Fruit fly (Drosophila melanogaster) whole organism, embryonic: ENCODE data around the gene fzo.

Experiments
- Atf3 ChIP-seq: fragments of 200-800 bp; sonication (Bioruptor generic); optimal IDR thresholded peaks from 3 replicates; lab custom pipeline; 2016; ENCODE audit warnings: missing biosample characterization, missing genetic modification characterization
- Atf6 ChIP-seq: fragments of 200-800 bp; sonication (Bioruptor generic); IDR thresholded peaks from 2 replicates; pipeline ENCODE4 v1.3.6; 2022; ENCODE audit warnings: missing biosample characterization, missing genetic modification characterization
- Awh ChIP-seq: fragments of 200-800 bp; sonication (Bioruptor generic); IDR thresholded peaks from 2 replicates; pipeline ENCODE4, ENCODE4 v1.3.6; 2022; ENCODE audit warnings: missing biosample characterization, missing genetic modification characterization
- CG10209 ChIP-seq: fragments of 200-800 bp; sonication (Bioruptor generic); optimal IDR thresholded peaks from 3 replicates; lab custom pipeline; 2017; ENCODE audit warnings: missing biosample characterization, mild to moderate bottlenecking, missing genetic modification characterization, missing genetic modification reagents
- CG10565 ChIP-seq: fragments of 200-800 bp; sonication (Bioruptor generic); optimal IDR thresholded peaks from 3 replicates; lab custom pipeline; 2016; ENCODE audit warnings: missing biosample characterization, mild to moderate bottlenecking, missing genetic modification characterization
- CG10979 ChIP-seq: fragments of 200-800 bp; sonication (Bioruptor generic); optimal IDR thresholded peaks from 2 replicates; lab custom pipeline; 2018; ENCODE audit warnings: missing biosample characterization, mild to moderate bottlenecking, missing genetic modification characterization, moderate library complexity
- CG11723 ChIP-seq: fragments of 200-800 bp; sonication (Bioruptor generic); optimal IDR thresholded peaks from 2 replicates; lab custom pipeline; 2017; ENCODE audit warnings: missing biosample characterization, mild to moderate bottlenecking, missing genetic modification characterization
- CG12236 ChIP-seq: fragments of 200-800 bp; sonication (Bioruptor generic); optimal IDR thresholded peaks from 2 replicates; lab custom pipeline; 2016; ENCODE audit warnings: missing biosample characterization, missing genetic modification characterization
- CG14667 ChIP-seq: fragments of 200-800 bp; sonication (Bioruptor generic); IDR thresholded peaks from 2 replicates; pipeline ENCODE4 v1.3.6; 2022; ENCODE audit warnings: missing biosample characterization, missing genetic modification characterization
- CG17359 ChIP-seq: fragments of 200-800 bp; sonication (Bioruptor generic); optimal IDR thresholded peaks from 3 replicates; lab custom pipeline; 2018; ENCODE audit warnings: missing biosample characterization, mild to moderate bottlenecking, missing genetic modification characterization, moderate library complexity
- CG1832 ChIP-seq: fragments of 200-800 bp; sonication (Bioruptor generic); optimal IDR thresholded peaks from 2 replicates; lab custom pipeline; 2017; ENCODE audit warnings: missing biosample characterization, mild to moderate bottlenecking, missing genetic modification characterization, inconsistent platforms
- CG18476 ChIP-seq: fragments of 200-800 bp; sonication (Bioruptor generic); optimal IDR thresholded peaks from 2 replicates; lab custom pipeline; 2016; ENCODE audit warnings: missing biosample characterization, mild to moderate bottlenecking, missing genetic modification characterization
- CG3163 ChIP-seq: fragments of 200-800 bp; sonication (Bioruptor generic); optimal IDR thresholded peaks from 3 replicates; lab custom pipeline; 2016; ENCODE audit warnings: missing biosample characterization, missing genetic modification characterization
- CG34422 ChIP-seq: fragments of 200-800 bp; sonication (Bioruptor generic); IDR thresholded peaks from 3 replicates; pipeline ENCODE4 v1.3.6; 2022; ENCODE audit warnings: missing biosample characterization, missing genetic modification characterization
- CG3838 ChIP-seq: fragments of 200-800 bp; sonication (Bioruptor generic); optimal IDR thresholded peaks from 3 replicates; lab custom pipeline; 2016; ENCODE audit warnings: missing biosample characterization, missing genetic modification characterization
- CG43689 ChIP-seq: fragments of 200-800 bp; sonication (Bioruptor generic); IDR thresholded peaks from 2 replicates; pipeline ENCODE4 v1.3.6; 2022; ENCODE audit warnings: missing biosample characterization, missing genetic modification characterization
- CG4854 ChIP-seq: fragments of 200-800 bp; sonication (Bioruptor generic); optimal IDR thresholded peaks from 2 replicates; lab custom pipeline; 2016; ENCODE audit warnings: missing biosample characterization, missing genetic modification characterization, inconsistent platforms
- CG6791 ChIP-seq: fragments of 200-800 bp; sonication (Bioruptor generic); IDR thresholded peaks from 3 replicates; pipeline ENCODE4 v1.3.6; 2022; ENCODE audit warnings: missing biosample characterization, missing genetic modification characterization; ENCODE audit not compliant: partially characterized antibody
- CG8924 ChIP-seq: fragments of 200-800 bp; optimal IDR thresholded peaks from 3 replicates; lab custom pipeline; 2019; ENCODE audit warnings: missing biosample characterization, mild to moderate bottlenecking, missing genetic modification characterization, moderate library complexity
- CG9727 ChIP-seq: fragments of 200-800 bp; sonication (Bioruptor generic); optimal IDR thresholded peaks from 3 replicates; lab custom pipeline; 2017; ENCODE audit warnings: missing biosample characterization, mild to moderate bottlenecking, missing genetic modification characterization
- Chrac-16 ChIP-seq: fragments of 200-800 bp; sonication (Bioruptor generic); optimal IDR thresholded peaks from 3 replicates; lab custom pipeline; 2016; ENCODE audit warnings: missing biosample characterization, missing genetic modification characterization
- Dbx ChIP-seq: fragments of 200-800 bp; sonication (Bioruptor generic); IDR thresholded peaks from 3 replicates; pipeline ENCODE4 v1.3.6; 2022; ENCODE audit warnings: missing biosample characterization, missing genetic modification characterization
- Dip2 ChIP-seq: fragments of 200-800 bp; sonication (Bioruptor generic); IDR thresholded peaks from 2 replicates; pipeline ENCODE4 v1.3.6; 2022; ENCODE audit warnings: missing biosample characterization, missing genetic modification characterization
- Doc3 ChIP-seq: fragments of 200-800 bp; sonication (Bioruptor generic); IDR thresholded peaks from 3 replicates; pipeline ENCODE4 v1.3.6; 2022; ENCODE audit warnings: missing biosample characterization, missing genetic modification characterization; ENCODE audit not compliant: partially characterized antibody
- Fer2 ChIP-seq: fragments of 200-800 bp; sonication (Bioruptor generic); optimal IDR thresholded peaks from 2 replicates; lab custom pipeline; 2018; ENCODE audit warnings: missing biosample characterization, mild to moderate bottlenecking, missing genetic modification characterization, moderate library complexity
- Lim3 ChIP-seq: fragments of 200-800 bp; sonication (Bioruptor generic); IDR thresholded peaks from 2 replicates; pipeline ENCODE4 v1.3.6; 2022; ENCODE audit warnings: missing biosample characterization, missing genetic modification characterization
- MTF-1 ChIP-seq: fragments of 200-800 bp; sonication (Bioruptor generic); optimal IDR thresholded peaks from 2 replicates; lab custom pipeline; 2018; ENCODE audit warnings: missing biosample characterization, mild to moderate bottlenecking, missing genetic modification characterization, borderline replicate concordance
- Mad ChIP-seq: fragments of 200-800 bp; sonication (Bioruptor generic); optimal IDR thresholded peaks from 2 replicates; lab custom pipeline; 2016; ENCODE audit warnings: missing biosample characterization, missing genetic modification characterization
- Max ChIP-seq: fragments of 200-800 bp; sonication (Bioruptor generic); optimal IDR thresholded peaks from 2 replicates; lab custom pipeline; 2016; ENCODE audit warnings: missing biosample characterization, mild to moderate bottlenecking, missing genetic modification characterization
- Neu2 ChIP-seq: fragments of 200-800 bp; sonication (Bioruptor generic); optimal IDR thresholded peaks from 3 replicates; lab custom pipeline; 2016; ENCODE audit warnings: missing biosample characterization, missing genetic modification characterization, borderline replicate concordance
- Opbp ChIP-seq: fragments of 200-800 bp; sonication (Bioruptor generic); IDR thresholded peaks from 3 replicates; pipeline ENCODE4 v1.3.6; 2022; ENCODE audit warnings: missing biosample characterization, missing genetic modification characterization; ENCODE audit not compliant: partially characterized antibody
- aop ChIP-seq: fragments of 200-800 bp; sonication (Bioruptor generic); IDR thresholded peaks from 2 replicates; pipeline ENCODE4 v1.3.6; 2022; ENCODE audit warnings: missing biosample characterization, missing genetic modification characterization
- cg ChIP-seq: fragments of 200-800 bp; sonication (Bioruptor generic); optimal IDR thresholded peaks from 3 replicates; lab custom pipeline; 2019; ENCODE audit warnings: missing biosample characterization, mild to moderate bottlenecking, missing genetic modification characterization, moderate library complexity
- chif ChIP-seq, 2 experiments: fragments of 200-800 bp; sonication (Bioruptor generic); optimal IDR thresholded peaks; 3 replicates each; lab custom pipeline; 2016; ENCODE audit warnings: missing biosample characterization in 2 of 2, missing genetic modification characterization in 2 of 2
- crc ChIP-seq: fragments of 200-800 bp; sonication (Bioruptor generic); optimal IDR thresholded peaks from 2 replicates; lab custom pipeline; 2016; ENCODE audit warnings: missing biosample characterization, missing genetic modification characterization
- croc ChIP-seq: fragments of 200-800 bp; sonication (Bioruptor generic); conservative IDR thresholded peaks from 3 replicates; pipeline ENCODE4 v1.3.6; 2022; ENCODE audit warnings: missing biosample characterization, missing genetic modification characterization
- dimm ChIP-seq: fragments of 200-800 bp; sonication (Bioruptor generic); IDR thresholded peaks from 2 replicates; pipeline ENCODE4 v1.3.6; 2022; ENCODE audit warnings: missing biosample characterization, missing genetic modification characterization
- dysf ChIP-seq: fragments of 200-800 bp; sonication (Bioruptor generic); IDR thresholded peaks from 3 replicates; pipeline ENCODE4 v1.3.6; 2022; ENCODE audit warnings: missing biosample characterization, missing genetic modification characterization
- ken ChIP-seq: fragments of 200-800 bp; sonication (Bioruptor generic); IDR thresholded peaks from 3 replicates; pipeline ENCODE4 v1.3.6; 2022; ENCODE audit warnings: missing biosample characterization, missing genetic modification characterization
- kni ChIP-seq: fragments of 200-800 bp; sonication (Bioruptor generic); optimal IDR thresholded peaks from 3 replicates; lab custom pipeline; 2017; ENCODE audit warnings: mild to moderate bottlenecking, missing biosample characterization, missing genetic modification reagents, missing genetic modification characterization
- pho ChIP-seq: fragments of 200-800 bp; sonication (Bioruptor generic); optimal IDR thresholded peaks from 2 replicates; lab custom pipeline; 2016; ENCODE audit warnings: missing biosample characterization, missing genetic modification characterization
- run ChIP-seq: fragments of 200-800 bp; sonication (Bioruptor generic); optimal IDR thresholded peaks from 3 replicates; lab custom pipeline; 2018; ENCODE audit warnings: missing biosample characterization, mild to moderate bottlenecking, missing genetic modification characterization
- sd ChIP-seq: fragments of 200-800 bp; sonication (Bioruptor generic); optimal IDR thresholded peaks from 3 replicates; lab custom pipeline; 2018; ENCODE audit warnings: missing biosample characterization, mild to moderate bottlenecking, missing genetic modification characterization, moderate library complexity
- sisA ChIP-seq: fragments of 200-800 bp; sonication (Bioruptor generic); IDR thresholded peaks from 2 replicates; pipeline ENCODE4 v1.3.6; 2022; ENCODE audit warnings: missing biosample characterization, missing genetic modification characterization
- slbo ChIP-seq: fragments of 200-800 bp; sonication (Bioruptor generic); IDR thresholded peaks from 2 replicates; pipeline ENCODE4 v1.3.6; 2022; ENCODE audit warnings: missing biosample characterization, missing genetic modification characterization
- sob ChIP-seq: fragments of 200-800 bp; sonication (Bioruptor generic); IDR thresholded peaks from 2 replicates; pipeline ENCODE4 v1.3.6; 2022; ENCODE audit warnings: missing biosample characterization, missing genetic modification characterization
- sr ChIP-seq: fragments of 200-800 bp; sonication (Bioruptor generic); IDR thresholded peaks from 3 replicates; pipeline ENCODE4 v1.3.6; 2022; ENCODE audit warnings: missing biosample characterization, missing genetic modification characterization
- sug ChIP-seq: fragments of 200-800 bp; optimal IDR thresholded peaks from 2 replicates; lab custom pipeline; 2019; ENCODE audit warnings: missing biosample characterization, mild to moderate bottlenecking, missing genetic modification characterization, moderate library complexity
- toy ChIP-seq: fragments of 200-800 bp; sonication (Bioruptor generic); IDR thresholded peaks from 2 replicates; pipeline ENCODE4 v1.3.6; 2022; ENCODE audit warnings: missing biosample characterization, missing genetic modification characterization
- twi ChIP-seq: fragments of 200-800 bp; optimal IDR thresholded peaks from 2 replicates; lab custom pipeline; 2019; ENCODE audit warnings: missing biosample characterization, mild to moderate bottlenecking, missing genetic modification characterization, moderate library complexity
- zen ChIP-seq: fragments of 200-800 bp; sonication (Bioruptor generic); optimal IDR thresholded peaks from 3 replicates; lab custom pipeline; 2018; ENCODE audit warnings: missing biosample characterization, mild to moderate bottlenecking, missing genetic modification characterization, moderate library complexity

Gene fzo

dm6 chr3R:23175376-23175775 lies 28.5 kb downstream of the fzo start (continued):
- TF ChIP-seq CG1832 (GFP tag; lab: Kevin White, UChicago) (peak; percentile 50), toy (GFP tag; lab: Robert Waterston, UW) (peak; percentile 51; the same call in 1 of the 2 replicates), dimm (GFP tag; lab: Robert Waterston, UW) (peak; percentile 79), CG10979 (peak; percentile 94), Doc3 (GFP tag; lab: Robert Waterston, UW) (no peak), CG11723 (GFP tag; lab: Kevin White, UChicago) (peak; percentile 66), sr (peak; percentile 66), CG12236 (GFP tag; lab: Kevin White, UChicago) (peak; percentile 87), run (tag; lab: Kevin White, UChicago) (peak; percentile 82), CG17359 (tag; lab: Kevin White, UChicago) (peak; percentile 95), CG3838 (GFP tag; lab: Kevin White, UChicago) (peak; percentile 41), CG14667 (GFP tag; lab: Robert Waterston, UW) (peak; percentile 86), sob (peak; percentile 87), sd (peak; percentile 56), pho (GFP tag; lab: Kevin White, UChicago) (peak; percentile 62), Dip2 (no peak), MTF-1 (GFP tag; lab: Kevin White, UChicago) (peak; percentile 79), Atf3 (GFP tag; lab: Kevin White, UChicago) (peak; percentile 85), sisA (GFP tag; lab: Robert Waterston, UW) (peak; percentile 92), Lim3 (GFP tag; lab: Robert Waterston, UW) (peak; percentile 73), CG34422 (GFP tag; lab: Robert Waterston, UW) (peak; percentile 89), chif (GFP tag; optimal IDR thresholded peaks at IDR 0.05; lab: Kevin White, UChicago) (peak; percentile 94), CG43689 (GFP tag; lab: Robert Waterston, UW) (peak; percentile 79), Opbp (GFP tag; lab: Robert Waterston, UW) (no peak), ken (GFP tag; lab: Robert Waterston, UW) (peak; percentile 87), zen (peak; percentile 81), CG9727 (GFP tag; lab: Kevin White, UChicago) (peak; percentile 90), Max (GFP tag; lab: Kevin White, UChicago) (peak; percentile 86), Awh (GFP tag; lab: Robert Waterston, UW) (peak; percentile 89), Dbx (peak; percentile 66; the same call in 2 of the 3 replicates), cg (GFP tag; lab: Kevin White, UChicago) (no peak), slbo (GFP tag; lab: Robert Waterston, UW) (peak; percentile 87), aop (GFP tag; lab: Robert Waterston, UW) (peak; percentile 85), CG10565 (GFP tag; lab: Kevin White, UChicago) (peak; percentile 56), dysf (peak; percentile 92), CG8924 (tag; lab: Kevin White, UChicago) (peak; percentile 94), CG4854 (GFP tag; lab: Kevin White, UChicago) (peak; percentile 84), CG6791 (no peak), CG18476 (GFP tag; lab: Kevin White, UChicago) (peak; percentile 72), sug (tag; lab: Kevin White, UChicago) (peak; percentile 40), crc (GFP tag; lab: Kevin White, UChicago) (peak; percentile 84), Atf6 (GFP tag; lab: Robert Waterston, UW) (peak; percentile 86), Mad (GFP tag; lab: Kevin White, UChicago) (peak; percentile 76), croc (GFP tag; lab: Robert Waterston, UW) (peak; percentile 86), CG3163 (GFP tag; lab: Kevin White, UChicago) (peak; percentile 67), CG10209 (peak; percentile 89), Neu2 (GFP tag; lab: Kevin White, UChicago) (peak; percentile 44), Fer2 (tag; lab: Kevin White, UChicago) (peak; percentile 39), Chrac-16 (peak; percentile 90), twi (peak; percentile 77), kni (GFP tag; lab: Kevin White, UChicago) (peak; percentile 7)
